Worm (Caenorhabditis elegans) whole organism, L1 larva: ENCODE results near the gene vti-1.

Experiments
- C04F5.9 ChIP-seq: sonication (generic microtip); optimal IDR thresholded peaks from 2 replicates; lab custom pipeline; 2016; ENCODE audit warnings: missing genetic modification characterization, missing compliant biosample characterization
- Y116A8C.19 ChIP-seq: sonication (generic microtip); optimal IDR thresholded peaks from 2 replicates; lab custom pipeline; 2016; ENCODE audit warnings: missing compliant biosample characterization, missing genetic modification characterization, borderline replicate concordance
- alr-1 ChIP-seq: fragments of 200-800 bp; sonication (Bioruptor generic); optimal IDR thresholded peaks from 2 replicates; lab custom pipeline; 2018; ENCODE audit warnings: borderline replicate concordance, mild to moderate bottlenecking, missing genetic modification characterization, missing compliant biosample characterization
- ama-1 ChIP-seq: fragments of 150-350 bp; optimal IDR thresholded peaks from 2 replicates; lab custom pipeline; 2014
- blmp-1 ChIP-seq: fragments of 150-350 bp; optimal IDR thresholded peaks from 2 replicates; lab custom pipeline; 2014; ENCODE audit warnings: missing biosample characterization, missing genetic modification characterization
- ceh-63 ChIP-seq: fragments of 200-800 bp; sonication (Bioruptor generic); optimal IDR thresholded peaks from 2 replicates; lab custom pipeline; 2018; ENCODE audit warnings: mild to moderate bottlenecking, missing genetic modification characterization, missing compliant biosample characterization
- ceh-82 ChIP-seq, 3 experiments: fragments of 150-350 bp in 1 of 3; sonication (generic microtip) in 2 of 3; optimal IDR thresholded peaks; 2 replicates each; lab custom pipeline; 2014 to 2017; ENCODE audit warnings: missing biosample characterization in 3 of 3, missing genetic modification characterization in 3 of 3
- ceh-88 ChIP-seq: fragments of 200-800 bp; sonication (Bioruptor generic); IDR thresholded peaks from 2 replicates; pipeline ENCODE4 v1.3.6; 2022; ENCODE audit warnings: missing genetic modification characterization, missing compliant biosample characterization
- ceh-90 ChIP-seq: sonication (generic microtip); optimal IDR thresholded peaks from 2 replicates; lab custom pipeline; 2016; ENCODE audit warnings: missing genetic modification characterization, missing compliant biosample characterization
- dpl-1 ChIP-seq, 3 experiments: fragments of 150-350 bp in 2 of 3; sonication (generic microtip) in 1 of 3; optimal IDR thresholded peaks; 2 replicates each; lab custom pipeline; 2014 to 2017; ENCODE audit warnings: missing biosample characterization in 3 of 3, missing genetic modification characterization in 3 of 3, missing genetic modification reagents in 3 of 3
- efl-1 ChIP-seq, 4 experiments: fragments of 150-350 bp; optimal IDR thresholded peaks in 3 of 4; peaks in 1 of 4; 1 replicate in 1 of 4; 2 replicates in 3 of 4; lab custom pipeline; 2014; ENCODE audit warnings: missing biosample characterization in 2 of 4, missing genetic modification characterization in 2 of 4, missing genetic modification reagents in 2 of 4
- efl-3 ChIP-seq: fragments of 200-800 bp; sonication (Bioruptor generic); optimal IDR thresholded peaks from 2 replicates; lab custom pipeline; 2018; ENCODE audit warnings: mild to moderate bottlenecking, missing genetic modification characterization, missing compliant biosample characterization
- egl-13 ChIP-seq: sonication (generic microtip); optimal IDR thresholded peaks from 2 replicates; lab custom pipeline; 2016; ENCODE audit warnings: missing genotype, missing genetic modification reagents, missing genetic modification characterization, missing compliant biosample characterization
- egl-27 ChIP-seq, 2 experiments: fragments of 150-350 bp in 1 of 2; sonication (generic microtip); optimal IDR thresholded peaks; 3 replicates each; lab custom pipeline; 2017 to 2018; ENCODE audit warnings: missing biosample characterization in 2 of 2, missing genetic modification characterization in 2 of 2, missing genetic modification reagents in 2 of 2
- elt-2 ChIP-seq: sonication (generic microtip); optimal IDR thresholded peaks from 2 replicates; lab custom pipeline; 2016; ENCODE audit warnings: missing genetic modification characterization, mild to moderate bottlenecking, inconsistent platforms, missing compliant biosample characterization, missing genetic modification reagents
- elt-3 ChIP-seq, 6 experiments: fragments of 150-350 bp in 1 of 6; sonication (generic microtip); optimal IDR thresholded peaks; 2 replicates each; lab custom pipeline; 2017 to 2018; ENCODE audit warnings: missing biosample characterization in 6 of 6, missing genetic modification characterization in 6 of 6, inconsistent platforms in 1 of 6
- ets-5 ChIP-seq: fragments of 200-800 bp; sonication (Bioruptor generic); IDR thresholded peaks from 2 replicates; pipeline ENCODE4 v1.3.6; 2022; ENCODE audit warnings: missing genetic modification characterization, missing compliant biosample characterization
- fkh-8 ChIP-seq: sonication (generic microtip); optimal IDR thresholded peaks from 2 replicates; lab custom pipeline; 2016; ENCODE audit warnings: mild to moderate bottlenecking, missing genetic modification characterization, missing compliant biosample characterization
- grh-1 ChIP-seq: fragments of 200-800 bp; sonication (Bioruptor generic); IDR thresholded peaks from 2 replicates; pipeline ENCODE4 v1.3.6; 2022; ENCODE audit warnings: missing genetic modification reagents, missing genetic modification characterization, missing compliant biosample characterization
- irx-1 ChIP-seq: sonication (generic microtip); optimal IDR thresholded peaks from 2 replicates; lab custom pipeline; 2016; ENCODE audit warnings: missing genetic modification characterization, missing compliant biosample characterization
- lin-15B ChIP-seq: fragments of 150-350 bp; sonication (generic microtip); optimal IDR thresholded peaks from 3 replicates; lab custom pipeline; 2014; ENCODE audit warnings: missing biosample characterization, missing genetic modification characterization
- lin-35 ChIP-seq, 2 experiments: fragments of 150-350 bp; optimal IDR thresholded peaks; 2 replicates each; lab custom pipeline; 2014; ENCODE audit warnings: missing biosample characterization in 2 of 2, missing genetic modification characterization in 2 of 2, missing genetic modification reagents in 2 of 2
- lir-3 ChIP-seq: sonication (generic microtip); optimal IDR thresholded peaks from 2 replicates; lab custom pipeline; 2016; ENCODE audit warnings: mild to moderate bottlenecking, missing genetic modification characterization, moderate library complexity, missing compliant biosample characterization; ENCODE audit not compliant: poor library complexity
- lsy-2 ChIP-seq, 2 experiments: fragments of 150-350 bp; optimal IDR thresholded peaks; 2 replicates each; lab custom pipeline; 2014; ENCODE audit warnings: missing biosample characterization in 2 of 2, missing genetic modification characterization in 2 of 2
- mdl-1 ChIP-seq, 2 experiments: fragments of 150-350 bp; optimal IDR thresholded peaks; 2 replicates each; lab custom pipeline; 2014 to 2017; ENCODE audit warnings: missing biosample characterization in 2 of 2, missing genetic modification characterization in 2 of 2, inconsistent platforms in 1 of 2
- nhr-12 ChIP-seq: sonication (generic microtip); optimal IDR thresholded peaks from 2 replicates; lab custom pipeline; 2017; ENCODE audit warnings: missing biosample characterization, missing genetic modification characterization
- nhr-19 ChIP-seq: fragments of 200-800 bp; sonication (Bioruptor generic); conservative IDR thresholded peaks from 2 replicates; pipeline ENCODE4 v1.3.6; 2022; ENCODE audit warnings: missing genetic modification characterization, missing compliant biosample characterization
- nhr-20 ChIP-seq: sonication (generic microtip); optimal IDR thresholded peaks from 2 replicates; lab custom pipeline; 2016; ENCODE audit warnings: mild to moderate bottlenecking, missing genetic modification characterization, missing compliant biosample characterization
- nhr-47 ChIP-seq: sonication (generic microtip); optimal IDR thresholded peaks from 2 replicates; lab custom pipeline; 2016; ENCODE audit warnings: mild to moderate bottlenecking, missing genetic modification characterization, moderate library complexity, missing compliant biosample characterization
- nhr-76 ChIP-seq: sonication (generic microtip); optimal IDR thresholded peaks from 2 replicates; lab custom pipeline; 2017; ENCODE audit warnings: missing biosample characterization, missing genetic modification characterization
- nhr-84 ChIP-seq: sonication (generic microtip); optimal IDR thresholded peaks from 2 replicates; lab custom pipeline; 2017; ENCODE audit warnings: missing biosample characterization, missing genetic modification characterization
- nhr-90 ChIP-seq: sonication (generic microtip); optimal IDR thresholded peaks from 2 replicates; lab custom pipeline; 2016; ENCODE audit warnings: mild to moderate bottlenecking, missing genetic modification characterization, missing compliant biosample characterization; ENCODE audit not compliant: poor library complexity
- pax-3 ChIP-seq: fragments of 200-800 bp; sonication (Bioruptor generic); optimal IDR thresholded peaks from 2 replicates; lab custom pipeline; 2018; ENCODE audit warnings: mild to moderate bottlenecking, missing genetic modification characterization, moderate library complexity, missing compliant biosample characterization
- pqm-1 ChIP-seq: sonication (generic microtip); optimal IDR thresholded peaks from 3 replicates; lab custom pipeline; 2017; ENCODE audit warnings: missing biosample characterization, missing genetic modification characterization
- rnt-1 ChIP-seq: sonication (generic microtip); optimal IDR thresholded peaks from 2 replicates; lab custom pipeline; 2016; ENCODE audit warnings: mild to moderate bottlenecking, missing genetic modification characterization, moderate library complexity, missing compliant biosample characterization
- skn-1 ChIP-seq: fragments of 150-350 bp; optimal IDR thresholded peaks from 2 replicates; lab custom pipeline; 2014; ENCODE audit warnings: missing biosample characterization, missing genetic modification characterization
- sox-4 ChIP-seq: sonication (generic microtip); optimal IDR thresholded peaks from 2 replicates; lab custom pipeline; 2016; ENCODE audit warnings: missing genetic modification characterization, missing compliant biosample characterization
- sptf-1 ChIP-seq: fragments of 150-350 bp; optimal IDR thresholded peaks from 2 replicates; lab custom pipeline; 2014; ENCODE audit warnings: missing biosample characterization, missing genetic modification characterization
- sup-37 ChIP-seq: fragments of 200-800 bp; sonication (Bioruptor generic); optimal IDR thresholded peaks from 2 replicates; lab custom pipeline; 2018; ENCODE audit warnings: mild to moderate bottlenecking, missing genetic modification characterization, missing compliant biosample characterization
- unc-86 ChIP-seq: sonication (generic microtip); optimal IDR thresholded peaks from 2 replicates; lab custom pipeline; 2016; ENCODE audit warnings: missing genetic modification characterization, missing compliant biosample characterization
- unc-98 ChIP-seq: fragments of 200-800 bp; sonication (Bioruptor generic); IDR thresholded peaks from 2 replicates; pipeline ENCODE4 v1.3.6; 2022; ENCODE audit warnings: missing genetic modification characterization, missing compliant biosample characterization
- vab-15 ChIP-seq: sonication (generic microtip); optimal IDR thresholded peaks from 2 replicates; lab custom pipeline; 2017; ENCODE audit warnings: missing genotype, mild to moderate bottlenecking, missing genetic modification characterization, missing compliant biosample characterization
- xbp-1 ChIP-seq: sonication (generic microtip); optimal IDR thresholded peaks from 2 replicates; lab custom pipeline; 2016; ENCODE audit warnings: missing genetic modification characterization, missing compliant biosample characterization
- ztf-11 ChIP-seq, 2 experiments: sonication (generic microtip); optimal IDR thresholded peaks; 2 replicates each; lab custom pipeline; 2016 to 2017; ENCODE audit warnings: missing genetic modification characterization in 2 of 2, missing biosample characterization in 1 of 2, missing compliant biosample characterization in 1 of 2

Gene vti-1

DNA sequence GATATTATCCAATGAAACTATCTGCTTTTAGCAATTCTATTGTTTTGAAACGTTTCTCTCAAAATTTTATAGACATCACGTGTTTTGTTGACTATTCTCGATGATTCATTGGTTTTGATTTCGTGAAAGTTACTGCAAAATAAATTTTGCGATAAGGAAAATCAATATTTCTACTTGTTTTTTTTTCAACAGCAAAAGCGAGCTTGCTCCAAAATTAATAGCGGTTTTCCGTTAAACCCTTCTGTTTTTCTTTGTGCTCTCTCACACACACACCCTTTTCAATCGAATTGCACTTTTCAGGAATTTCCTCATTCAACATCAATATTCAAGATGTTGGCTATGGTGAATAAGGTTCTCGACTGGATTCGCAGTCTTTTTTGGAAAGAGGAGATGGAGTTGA, 31.4 kb upstream of the vti-1 start, which contains the start of gene arl-8:
Gene arl-8 (plus strand): TSS at position 301 of the 400 bp plus-strand sequence.
- TF ChIP-seq sptf-1 (tag; lab: Kevin White, UChicago) (no peak), ztf-11 (tag; optimal IDR thresholded peaks at IDR 0.05; lab: Kevin White, UChicago) (no peak), lin-15B (tag; lab: Kevin White, UChicago) (no peak), unc-98 (GFP tag; lab: Robert Waterston, UW) (no peak), unc-86 (tag; lab: Kevin White, UChicago) (no peak), lir-3 (no peak), ets-5 (GFP tag; lab: Robert Waterston, UW) (no peak), Y116A8C.19 (tag; lab: Kevin White, UChicago) (no peak), ceh-90 (no peak), nhr-12 (tag; lab: Kevin White, UChicago) (no peak), lsy-2 (tag; optimal IDR thresholded peaks at IDR 0.05; lab: Kevin White, UChicago) (no peak), nhr-76 (tag; lab: Kevin White, UChicago) (no peak), nhr-19 (no peak), nhr-20 (tag; lab: Kevin White, UChicago) (no peak), nhr-84 (tag; lab: Kevin White, UChicago) (no peak)

DNA sequence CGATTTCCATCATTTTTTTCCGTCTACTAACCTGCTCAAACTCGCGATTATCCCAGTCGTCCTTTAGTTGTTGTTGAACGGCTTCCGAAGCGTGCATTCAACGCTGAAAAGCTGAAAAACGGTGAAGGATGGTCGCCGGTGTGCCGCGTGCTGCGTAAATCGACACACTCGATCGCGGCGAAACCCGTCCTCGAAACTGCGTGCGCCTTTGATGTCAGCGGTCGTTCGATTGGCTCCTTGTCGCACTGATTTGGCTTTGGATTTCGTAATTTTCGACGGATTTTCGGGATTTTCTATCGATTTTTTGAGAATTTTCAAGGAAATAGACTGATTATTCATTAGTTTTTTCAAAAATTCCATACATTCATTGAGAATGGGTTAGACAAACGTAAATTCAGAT, 30.9 kb upstream of the vti-1 start, which contains the start of the genes Y57G11C.1147 and nuo-3:
Gene Y57G11C.1147 (minus strand): TSS at position 161 of the 400 bp plus-strand sequence.
Gene nuo-3 (minus strand): TSS at position 191 of the 400 bp plus-strand sequence.
- TF ChIP-seq blmp-1 (tag; lab: Kevin White, UChicago): no peak
- TF ChIP-seq lsy-2 (tag; optimal IDR thresholded peaks at IDR 0.05; lab: Kevin White, UChicago): peak; percentile 18 to 61
- no peak for TF ChIP-seq vab-15 (tag; lab: Kevin White, UChicago)
- peak in 2 of 3 experiments; percentile 20 to 41 for TF ChIP-seq dpl-1 (GFP tag; optimal IDR thresholded peaks at IDR 0.05; lab: Kevin White, UChicago)
- peak; percentile 62 for TF ChIP-seq skn-1 (tag; lab: Kevin White, UChicago)
- TF ChIP-seq efl-1 (optimal IDR thresholded peaks at IDR 0.05; lab: Kevin White, UChicago): peak; percentile 27 to 50
- peak; percentile 19 to 89 for TF ChIP-seq efl-1 (GFP tag; optimal IDR thresholded peaks at IDR 0.05 in 1 of 2; lab: Kevin White, UChicago)
- TF ChIP-seq lin-15B (tag; lab: Kevin White, UChicago): peak; percentile 19
- peak in 1 of 3 experiments; percentile 49 for TF ChIP-seq ceh-82 (tag; optimal IDR thresholded peaks at IDR 0.05; lab: Kevin White, UChicago)
- no peak for TF ChIP-seq grh-1
- TF ChIP-seq ceh-88 (GFP tag; lab: Robert Waterston, UW): no peak
- TF ChIP-seq rnt-1: no peak
- TF ChIP-seq mdl-1 (tag; optimal IDR thresholded peaks at IDR 0.05; lab: Kevin White, UChicago): peak in 1 of 2 experiments; percentile 24
- peak; percentile 38 to 60 for TF ChIP-seq lin-35 (GFP tag; optimal IDR thresholded peaks at IDR 0.05; lab: Kevin White, UChicago)

DNA sequence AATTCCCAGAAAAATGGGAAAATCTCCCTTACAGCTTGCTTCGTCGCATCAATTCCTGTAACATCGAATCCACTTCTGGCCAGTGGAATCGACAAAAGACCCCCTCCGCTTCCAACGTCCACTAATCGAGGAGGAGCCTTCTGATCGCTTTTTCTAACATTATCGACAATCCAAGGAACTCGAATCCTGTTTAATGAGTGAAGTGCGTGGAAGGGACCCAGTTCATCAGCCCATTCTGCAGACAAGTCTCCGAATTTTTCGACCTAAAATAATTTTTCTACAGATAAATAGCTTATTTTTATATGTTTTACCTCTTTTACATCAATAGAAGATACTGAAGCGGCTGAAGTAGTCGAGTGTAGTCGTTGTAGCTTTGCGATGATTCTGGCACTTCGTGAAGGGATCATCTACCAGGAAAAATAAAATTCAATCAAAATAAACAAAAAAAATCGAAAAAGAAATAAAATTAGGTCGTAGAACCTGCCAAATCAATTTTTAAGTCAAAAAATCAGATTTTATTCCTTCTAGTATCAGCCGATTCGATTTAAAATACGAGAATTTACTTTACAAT, 29.5 kb upstream of the vti-1 start, which contains the start of gene coq-3:
Gene coq-3 (minus strand): TSS at position 407 of the 571 bp plus-strand sequence.
- TF ChIP-seq nhr-90 (tag; lab: Kevin White, UChicago) (peak; percentile 10), pqm-1 (no peak), ama-1 (lab: Kevin White, UChicago) (peak; percentile 27), egl-13 (tag; lab: Kevin White, UChicago) (no peak)
- TF ChIP-seq, all 84 proteins: peak for 2

DNA sequence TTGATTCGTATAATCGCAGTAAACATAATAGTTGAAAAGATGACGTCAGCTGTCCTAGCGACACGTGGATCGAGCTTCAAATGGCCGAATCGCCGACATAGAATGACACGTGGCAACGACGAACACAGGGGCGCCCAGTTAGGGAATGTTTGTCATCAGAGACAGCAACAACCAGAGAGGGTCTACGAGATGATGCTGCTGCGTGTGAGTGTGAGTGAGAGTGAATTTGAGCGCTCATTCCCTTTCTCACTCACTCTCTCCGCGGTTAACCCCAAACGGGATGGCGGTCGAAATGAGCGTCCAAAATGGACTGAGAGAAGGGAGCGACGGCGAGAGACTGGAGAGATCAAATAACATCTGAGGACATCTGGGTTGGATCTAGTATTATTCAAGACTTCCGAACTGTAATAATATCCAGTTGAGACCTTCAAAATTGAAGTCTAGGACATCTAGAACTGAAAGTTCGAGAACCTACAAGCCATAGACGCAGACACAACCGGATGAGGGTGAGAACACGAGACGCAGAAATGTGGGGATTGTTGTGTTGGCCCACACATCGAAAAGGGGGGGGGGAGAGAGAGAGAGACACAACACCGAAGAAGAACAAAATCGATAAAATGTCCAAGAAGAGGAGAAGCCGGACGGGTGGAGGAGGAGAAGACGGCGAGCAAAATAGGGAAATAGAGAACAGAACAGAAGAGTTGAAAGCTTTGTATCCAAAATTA, 27.6 kb upstream of the vti-1 start:
- TF ChIP-seq elt-3 (tag; optimal IDR thresholded peaks at IDR 0.05; lab: Kevin White, UChicago) (peak in 1 of 6 experiments; percentile 63), efl-3 (no peak), ztf-11 (tag; optimal IDR thresholded peaks at IDR 0.05; lab: Kevin White, UChicago) (peak in 1 of 2 experiments; percentile 9), xbp-1 (peak; percentile 55), alr-1 (no peak), sup-37 (GFP tag; lab: Kevin White, UChicago) (no peak), elt-2 (tag; lab: Kevin White, UChicago) (no peak), fkh-8 (tag; lab: Kevin White, UChicago) (peak; percentile 69), irx-1 (tag; lab: Kevin White, UChicago) (no peak), C04F5.9 (tag; lab: Kevin White, UChicago) (no peak), lin-15B (tag; lab: Kevin White, UChicago) (no peak), ceh-63 (no peak), nhr-47 (tag; lab: Kevin White, UChicago) (peak; percentile 65), sox-4 (tag; lab: Kevin White, UChicago) (no peak), pax-3 (tag; lab: Kevin White, UChicago) (no peak), egl-27 (tag; optimal IDR thresholded peaks at IDR 0.05; lab: Kevin White, UChicago) (no peak), unc-98 (GFP tag; lab: Robert Waterston, UW) (no peak)
